Worm (Caenorhabditis elegans) whole organism, midembryonic: ENCODE data around the gene T01G1.4.

Experiments used
- T22C8.4 ChIP-seq: fragments of 200-800 bp; sonication (Bioruptor generic); IDR thresholded peaks from 2 replicates; pipeline ENCODE4 v1.3.6; 2022; ENCODE audit warnings: missing genetic modification characterization, missing compliant biosample characterization
- cog-1 ChIP-seq: sonication (generic microtip); optimal IDR thresholded peaks from 2 replicates; lab custom pipeline; 2016; ENCODE audit warnings: missing genetic modification characterization, missing compliant biosample characterization
- flt-1 ChIP-seq: fragments of 200-800 bp; sonication (Bioruptor generic); IDR thresholded peaks from 2 replicates; pipeline ENCODE4 v1.3.6; 2022; ENCODE audit warnings: missing genetic modification characterization, missing compliant biosample characterization
- klf-2 ChIP-seq: fragments of 200-800 bp; sonication (Bioruptor generic); conservative IDR thresholded peaks from 2 replicates; pipeline ENCODE4 v1.3.6; 2022; ENCODE audit warnings: missing genetic modification reagents, missing genetic modification characterization, missing compliant biosample characterization
- med-1 ChIP-seq: sonication (generic microtip); optimal IDR thresholded peaks from 2 replicates; lab custom pipeline; 2017; ENCODE audit warnings: missing genetic modification characterization, mild to moderate bottlenecking, missing compliant biosample characterization, antibody characterized with exemption, missing genetic modification reagents; ENCODE audit not compliant: insufficient read depth
- ref-1 ChIP-seq: fragments of 200-800 bp; sonication (Bioruptor generic); conservative IDR thresholded peaks from 2 replicates; pipeline ENCODE4 v1.3.6; 2022; ENCODE audit warnings: missing genetic modification reagents, missing genetic modification characterization, missing compliant biosample characterization
- tab-1 ChIP-seq: fragments of 200-800 bp; sonication (Bioruptor generic); IDR thresholded peaks from 2 replicates; pipeline ENCODE4 v1.3.6; 2022; ENCODE audit warnings: missing genetic modification characterization, missing compliant biosample characterization
- ztf-23 ChIP-seq: fragments of 200-800 bp; sonication (Bioruptor generic); IDR thresholded peaks from 2 replicates; pipeline ENCODE4 v1.3.6; 2022; ENCODE audit warnings: missing genetic modification reagents, missing genetic modification characterization, missing compliant biosample characterization
- ztf-29 ChIP-seq: fragments of 200-800 bp; sonication (Bioruptor generic); IDR thresholded peaks from 2 replicates; pipeline ENCODE4 v1.3.6; 2022; ENCODE audit warnings: missing genetic modification reagents, missing genetic modification characterization, missing compliant biosample characterization

The T01G1.4 gene

DNA sequence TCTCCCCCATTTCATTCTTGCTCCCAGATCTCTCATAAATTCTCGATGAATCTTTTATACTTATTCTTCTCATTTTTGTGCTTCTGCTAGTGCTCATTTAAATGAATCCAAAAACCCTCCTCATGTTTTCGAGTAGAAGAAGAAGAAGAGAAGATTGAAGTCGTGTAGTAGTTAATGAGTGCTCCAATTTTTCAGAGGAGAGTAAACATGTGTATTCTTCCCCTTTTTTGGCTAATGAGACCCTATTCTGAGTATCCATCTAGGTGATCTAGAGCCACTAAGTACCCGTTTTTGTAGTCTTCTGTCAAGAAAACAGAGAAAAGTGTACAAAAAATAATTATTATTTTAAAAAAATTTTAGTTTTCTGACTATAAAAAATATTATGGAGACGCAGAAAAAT lies 9.7 kb downstream of the T01G1.4 start:
- no peak for TF ChIP-seq klf-2
- no peak for TF ChIP-seq cog-1 (tag; lab: Kevin White, UChicago)
- TF ChIP-seq flt-1 (GFP tag; lab: Robert Waterston, UW) = no peak
- TF ChIP-seq tab-1 = no peak
- TF ChIP-seq ztf-29 (GFP tag; lab: Robert Waterston, UW) = no peak
- no peak for TF ChIP-seq med-1 (GFP tag; lab: Kevin White, UChicago)
- no peak for TF ChIP-seq ref-1 (GFP tag; lab: Robert Waterston, UW)
- no peak for TF ChIP-seq ztf-23 (GFP tag; lab: Robert Waterston, UW)
- no peak for TF ChIP-seq T22C8.4 (GFP tag; lab: Robert Waterston, UW)

DNA sequence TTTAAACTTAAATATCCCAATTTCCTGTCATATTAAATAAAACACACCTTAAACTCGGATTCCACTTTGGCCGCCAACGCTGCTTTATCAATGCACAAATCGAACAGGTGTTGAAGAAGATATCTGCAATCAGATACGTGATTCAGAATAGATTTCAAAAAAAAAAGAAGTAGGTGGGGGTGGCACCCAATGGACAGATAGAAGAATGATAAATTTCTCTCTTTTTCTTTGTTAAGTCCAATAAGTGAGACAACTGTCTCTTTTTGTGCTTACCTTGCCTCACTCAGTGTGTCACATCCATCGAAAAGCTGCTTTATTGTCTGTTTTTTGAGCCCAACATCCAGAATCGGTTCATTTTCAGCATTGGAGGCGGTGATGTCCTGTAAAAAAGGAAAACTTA lies 10.5 kb downstream of the T01G1.4 start:
- TF ChIP-seq ref-1 (GFP tag; lab: Robert Waterston, UW) (no peak), klf-2 (no peak), tab-1 (no peak), med-1 (GFP tag; lab: Kevin White, UChicago) (no peak), ztf-29 (GFP tag; lab: Robert Waterston, UW) (no peak), T22C8.4 (GFP tag; lab: Robert Waterston, UW) (no peak), cog-1 (tag; lab: Kevin White, UChicago) (no peak), ztf-23 (GFP tag; lab: Robert Waterston, UW) (no peak), flt-1 (GFP tag; lab: Robert Waterston, UW) (no peak)

- TF ChIP-seq med-1 (GFP tag; lab: Kevin White, UChicago) = no peak
- TF ChIP-seq T22C8.4 (GFP tag; lab: Robert Waterston, UW) = no peak
- no peak for TF ChIP-seq ztf-29 (GFP tag; lab: Robert Waterston, UW)
Measured at ce11 chrIV:11349747-11350146, 11.6 kb downstream of the T01G1.4 start.

- TF ChIP-seq klf-2 (no peak), tab-1 (no peak), ztf-23 (GFP tag; lab: Robert Waterston, UW) (no peak), ref-1 (GFP tag; lab: Robert Waterston, UW) (no peak), ztf-29 (GFP tag; lab: Robert Waterston, UW) (no peak), cog-1 (tag; lab: Kevin White, UChicago) (no peak), med-1 (GFP tag; lab: Kevin White, UChicago) (no peak), T22C8.4 (GFP tag; lab: Robert Waterston, UW) (no peak), flt-1 (GFP tag; lab: Robert Waterston, UW) (no peak)
Measured at ce11 chrIV:11348822-11349221, 12.5 kb downstream of the T01G1.4 start.

- no peak for TF ChIP-seq klf-2
- TF ChIP-seq tab-1 = no peak
- TF ChIP-seq ztf-29 (GFP tag; lab: Robert Waterston, UW) = no peak
- no peak for TF ChIP-seq ztf-23 (GFP tag; lab: Robert Waterston, UW)
Measured at ce11 chrIV:11347275-11347674, 14.0 kb downstream of the T01G1.4 start.

- TF ChIP-seq ref-1 (GFP tag; lab: Robert Waterston, UW) (no peak), ztf-23 (GFP tag; lab: Robert Waterston, UW) (no peak), tab-1 (no peak), flt-1 (GFP tag; lab: Robert Waterston, UW) (no peak), med-1 (GFP tag; lab: Kevin White, UChicago) (no peak), T22C8.4 (GFP tag; lab: Robert Waterston, UW) (no peak), cog-1 (tag; lab: Kevin White, UChicago) (no peak), ztf-29 (GFP tag; lab: Robert Waterston, UW) (no peak), klf-2 (no peak)
Measured at ce11 chrIV:11344288-11344687, 17.0 kb downstream of the T01G1.4 start.

DNA sequence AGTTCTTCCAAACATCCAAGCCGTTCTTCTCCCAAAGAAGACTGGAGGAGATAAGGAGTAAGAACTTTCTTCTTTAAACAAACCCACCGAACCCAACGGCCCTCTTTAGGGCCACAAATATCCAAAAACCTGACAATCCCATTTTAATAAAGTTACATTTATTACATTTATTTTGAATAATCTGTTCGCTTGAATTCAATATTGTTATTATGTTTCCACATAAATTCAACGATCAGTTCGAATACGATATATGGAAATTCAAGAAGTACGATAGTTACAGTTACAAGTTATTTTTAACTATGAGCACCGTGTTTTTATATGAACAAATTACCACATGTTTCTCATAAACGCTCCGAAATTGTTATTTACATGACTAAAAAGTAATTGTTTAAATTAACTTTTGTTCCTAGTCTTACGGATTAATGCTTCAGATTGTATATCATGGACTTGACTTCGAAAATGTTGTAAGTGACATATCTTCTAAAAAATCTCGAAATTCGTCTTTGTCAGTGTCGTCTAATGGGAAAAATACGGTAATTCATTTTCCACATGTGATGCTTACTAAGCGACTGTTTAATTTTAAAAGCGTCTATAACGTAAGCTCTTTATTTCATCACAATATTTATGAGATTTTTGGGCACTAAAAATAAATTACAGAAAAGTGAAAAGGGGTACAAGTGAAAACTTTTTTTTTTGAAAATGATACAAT lies 20.4 kb downstream of the T01G1.4 start:
- TF ChIP-seq ztf-23 (GFP tag; lab: Robert Waterston, UW) = no peak
- no peak for TF ChIP-seq med-1 (GFP tag; lab: Kevin White, UChicago)
- TF ChIP-seq T22C8.4 (GFP tag; lab: Robert Waterston, UW) = no peak
- no peak for TF ChIP-seq ref-1 (GFP tag; lab: Robert Waterston, UW)
- TF ChIP-seq cog-1 (tag; lab: Kevin White, UChicago) = no peak
- no peak for TF ChIP-seq klf-2
- no peak for TF ChIP-seq flt-1 (GFP tag; lab: Robert Waterston, UW)
- TF ChIP-seq ztf-29 (GFP tag; lab: Robert Waterston, UW) = no peak
- TF ChIP-seq tab-1 = no peak

DNA sequence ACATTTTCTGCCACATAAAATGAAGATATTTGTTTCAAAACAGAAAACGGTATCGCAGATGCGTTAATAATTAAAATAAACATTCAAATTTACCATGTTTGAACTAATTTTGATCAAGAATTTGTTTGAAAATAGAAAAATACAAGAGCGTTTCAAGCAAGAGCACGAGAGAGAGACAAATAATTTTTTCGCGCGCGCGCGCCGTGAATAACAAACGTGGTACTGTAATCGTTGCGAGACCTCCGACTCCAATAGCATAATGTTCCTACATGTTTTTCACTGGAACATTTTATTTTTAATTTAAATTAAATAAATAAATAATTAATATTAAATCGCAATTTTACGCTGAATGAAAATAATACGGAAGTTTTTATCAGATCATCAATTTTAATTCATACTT lies 24.3 kb downstream of the T01G1.4 start, which contains the start of gene F54E12.2:
Gene F54E12.2 (minus strand): TSS at position 164 of the 400 bp plus-strand sequence.
- TF ChIP-seq ref-1 (GFP tag; lab: Robert Waterston, UW) = no peak
- no peak for TF ChIP-seq flt-1 (GFP tag; lab: Robert Waterston, UW)
- TF ChIP-seq klf-2 = no peak
- no peak for TF ChIP-seq ztf-23 (GFP tag; lab: Robert Waterston, UW)
- TF ChIP-seq T22C8.4 (GFP tag; lab: Robert Waterston, UW) = no peak
- TF ChIP-seq cog-1 (tag; lab: Kevin White, UChicago) = no peak
- TF ChIP-seq ztf-29 (GFP tag; lab: Robert Waterston, UW) = no peak
- TF ChIP-seq med-1 (GFP tag; lab: Kevin White, UChicago) = no peak
- no peak for TF ChIP-seq tab-1

- TF ChIP-seq ztf-23 (GFP tag; lab: Robert Waterston, UW) (no peak), tab-1 (no peak), cog-1 (tag; lab: Kevin White, UChicago) (no peak), klf-2 (no peak), ztf-29 (GFP tag; lab: Robert Waterston, UW) (no peak), T22C8.4 (GFP tag; lab: Robert Waterston, UW) (no peak), flt-1 (GFP tag; lab: Robert Waterston, UW) (no peak), ref-1 (GFP tag; lab: Robert Waterston, UW) (no peak), med-1 (GFP tag; lab: Kevin White, UChicago) (no peak)
Measured at ce11 chrIV:11336180-11336579, 25.1 kb downstream of the T01G1.4 start.
